Fruit fly (Drosophila melanogaster) whole organism, prepupa: Measurements from ENCODE around the gene Mettl3.
A peak's percentile ranks its signal among the peaks of the same experiment; 100 is the strongest.

Experiments used
- Blimp-1 ChIP-seq: fragments of 200-800 bp; sonication (Bioruptor generic); optimal IDR thresholded peaks from 3 replicates; lab custom pipeline; 2017; ENCODE audit warnings: missing biosample characterization, missing genetic modification characterization, mild to moderate bottlenecking, moderate library complexity, missing genetic modification reagents
- CG10631 ChIP-seq: fragments of 200-800 bp; sonication (Bioruptor generic); optimal IDR thresholded peaks from 2 replicates; lab custom pipeline; 2016; ENCODE audit warnings: missing biosample characterization, missing genetic modification characterization
- CG10669 ChIP-seq: fragments of 200-800 bp; sonication (Bioruptor generic); optimal IDR thresholded peaks from 3 replicates; lab custom pipeline; 2018; ENCODE audit warnings: missing biosample characterization, mild to moderate bottlenecking, missing genetic modification characterization, moderate library complexity
- CG11294 ChIP-seq: fragments of 200-800 bp; sonication (Bioruptor generic); IDR thresholded peaks from 2 replicates; pipeline ENCODE4 v1.3.6; 2022; ENCODE audit warnings: missing biosample characterization, missing genetic modification characterization
- CG11902 ChIP-seq: fragments of 200-800 bp; sonication (Bioruptor generic); optimal IDR thresholded peaks from 3 replicates; lab custom pipeline; 2016; ENCODE audit warnings: missing biosample characterization, missing genetic modification characterization
- CG16779 ChIP-seq: fragments of 200-800 bp; sonication (Bioruptor generic); optimal IDR thresholded peaks from 3 replicates; lab custom pipeline; 2017; ENCODE audit warnings: missing biosample characterization, mild to moderate bottlenecking, missing genetic modification characterization
- CG3032 ChIP-seq: fragments of 200-800 bp; optimal IDR thresholded peaks from 2 replicates; lab custom pipeline; 2019; ENCODE audit warnings: missing biosample characterization, mild to moderate bottlenecking, missing genetic modification characterization, moderate library complexity
- CG31627 ChIP-seq: fragments of 200-800 bp; sonication (Bioruptor generic); optimal IDR thresholded peaks from 3 replicates; lab custom pipeline; 2016; ENCODE audit warnings: missing biosample characterization, missing genetic modification characterization
- CG34406 ChIP-seq: fragments of 200-800 bp; sonication (Bioruptor generic); optimal IDR thresholded peaks from 3 replicates; lab custom pipeline; 2016; ENCODE audit warnings: missing biosample characterization, missing genetic modification characterization
- CG4318 ChIP-seq: fragments of 200-800 bp; sonication (Bioruptor generic); optimal IDR thresholded peaks from 3 replicates; lab custom pipeline; 2017; ENCODE audit warnings: missing biosample characterization, mild to moderate bottlenecking, missing genetic modification characterization
- CG6163 ChIP-seq: fragments of 200-800 bp; sonication (Bioruptor generic); IDR thresholded peaks from 3 replicates; pipeline ENCODE4 v1.3.6; 2022; ENCODE audit warnings: missing biosample characterization, missing genetic modification characterization
- CG6276 ChIP-seq: fragments of 200-800 bp; sonication (Bioruptor generic); optimal IDR thresholded peaks from 2 replicates; lab custom pipeline; 2017; ENCODE audit warnings: missing biosample characterization, mild to moderate bottlenecking, missing genetic modification characterization
- CG6792 ChIP-seq: fragments of 200-800 bp; sonication (Bioruptor generic); optimal IDR thresholded peaks from 3 replicates; lab custom pipeline; 2016; ENCODE audit warnings: missing biosample characterization, missing genetic modification characterization
- CG6808 ChIP-seq: fragments of 200-800 bp; sonication (Bioruptor generic); optimal IDR thresholded peaks from 3 replicates; lab custom pipeline; 2017; ENCODE audit warnings: missing biosample characterization, missing genetic modification characterization, mild to moderate bottlenecking, moderate library complexity, missing genetic modification reagents
- CG6854 ChIP-seq: fragments of 200-800 bp; sonication (Bioruptor generic); optimal IDR thresholded peaks from 2 replicates; lab custom pipeline; 2017; ENCODE audit warnings: missing biosample characterization, mild to moderate bottlenecking, missing genetic modification characterization
- CG7368 ChIP-seq: fragments of 200-800 bp; sonication (Bioruptor generic); optimal IDR thresholded peaks from 3 replicates; lab custom pipeline; 2016; ENCODE audit warnings: missing biosample characterization, missing genetic modification characterization
- CG8119 ChIP-seq: fragments of 200-800 bp; sonication (Bioruptor generic); IDR thresholded peaks from 3 replicates; pipeline ENCODE4 v1.3.6; 2022; ENCODE audit warnings: missing biosample characterization, missing genetic modification characterization
- CG8319 ChIP-seq: fragments of 200-800 bp; sonication (Bioruptor generic); optimal IDR thresholded peaks from 3 replicates; lab custom pipeline; 2016; ENCODE audit warnings: missing biosample characterization, missing genetic modification characterization
- CG8632 ChIP-seq: fragments of 200-800 bp; sonication (Bioruptor generic); optimal IDR thresholded peaks from 3 replicates; lab custom pipeline; 2016; ENCODE audit warnings: missing biosample characterization, missing genetic modification characterization
- CG9139 ChIP-seq: fragments of 200-800 bp; sonication (Bioruptor generic); optimal IDR thresholded peaks from 3 replicates; lab custom pipeline; 2017; ENCODE audit warnings: missing biosample characterization, mild to moderate bottlenecking, missing genetic modification characterization
- Eip75B ChIP-seq: fragments of 200-800 bp; sonication (Bioruptor generic); optimal IDR thresholded peaks from 3 replicates; lab custom pipeline; 2016; ENCODE audit warnings: missing biosample characterization, missing genetic modification characterization
- Eip78C ChIP-seq: fragments of 200-800 bp; sonication (Bioruptor generic); peaks from one replicate; lab custom pipeline; 2016; ENCODE audit warnings: missing biosample characterization, missing genetic modification characterization
- Eip93F ChIP-seq: fragments of 200-800 bp; sonication (Bioruptor generic); optimal IDR thresholded peaks from 2 replicates; lab custom pipeline; 2016; ENCODE audit warnings: missing biosample characterization, mild to moderate bottlenecking, missing genetic modification characterization
- Ets96B ChIP-seq: fragments of 200-800 bp; optimal IDR thresholded peaks from 2 replicates; lab custom pipeline; 2019; ENCODE audit warnings: missing biosample characterization, mild to moderate bottlenecking, missing genetic modification characterization, moderate library complexity
- Gug ChIP-seq: fragments of 200-800 bp; sonication (Bioruptor generic); IDR thresholded peaks from 2 replicates; pipeline ENCODE4 v1.3.6; 2022; ENCODE audit warnings: missing biosample characterization, missing genetic modification characterization
- Hr39 ChIP-seq: fragments of 200-800 bp; sonication (Bioruptor generic); optimal IDR thresholded peaks from 2 replicates; lab custom pipeline; 2016; ENCODE audit warnings: missing biosample characterization, missing genetic modification characterization
- Hr4 ChIP-seq: fragments of 200-800 bp; sonication (Bioruptor generic); optimal IDR thresholded peaks from 3 replicates; lab custom pipeline; 2016; ENCODE audit warnings: missing biosample characterization, missing genetic modification characterization
- Lpt ChIP-seq: fragments of 200-800 bp; sonication (Bioruptor generic); optimal IDR thresholded peaks from 3 replicates; lab custom pipeline; 2016; ENCODE audit warnings: missing biosample characterization, missing genetic modification characterization
- Met ChIP-seq: fragments of 200-800 bp; sonication (Bioruptor generic); optimal IDR thresholded peaks from 3 replicates; lab custom pipeline; 2016; ENCODE audit warnings: missing biosample characterization, missing genetic modification characterization
- OdsH ChIP-seq: fragments of 200-800 bp; sonication (Bioruptor generic); optimal IDR thresholded peaks from 3 replicates; lab custom pipeline; 2016; ENCODE audit warnings: missing biosample characterization, missing genetic modification characterization
- Smox ChIP-seq: fragments of 200-800 bp; sonication (Bioruptor generic); optimal IDR thresholded peaks from 3 replicates; lab custom pipeline; 2016; ENCODE audit warnings: missing biosample characterization, missing genetic modification characterization
- Sox102F ChIP-seq: fragments of 200-800 bp; sonication (Bioruptor generic); optimal IDR thresholded peaks from 2 replicates; lab custom pipeline; 2016; ENCODE audit warnings: missing biosample characterization, mild to moderate bottlenecking, missing genetic modification characterization
- Sox14 ChIP-seq: fragments of 200-800 bp; sonication (Bioruptor generic); optimal IDR thresholded peaks from 3 replicates; lab custom pipeline; 2016; ENCODE audit warnings: missing biosample characterization, missing genetic modification characterization
- Sox15 ChIP-seq: fragments of 200-800 bp; sonication (Bioruptor generic); optimal IDR thresholded peaks from 3 replicates; lab custom pipeline; 2016; ENCODE audit warnings: missing biosample characterization, missing genetic modification characterization
- achi ChIP-seq: fragments of 200-800 bp; sonication (Bioruptor generic); optimal IDR thresholded peaks from 3 replicates; lab custom pipeline; 2016; ENCODE audit warnings: missing biosample characterization, missing genetic modification characterization
- acj6 ChIP-seq: fragments of 200-800 bp; sonication (Bioruptor generic); optimal IDR thresholded peaks from 3 replicates; lab custom pipeline; 2016; ENCODE audit warnings: missing biosample characterization, missing genetic modification characterization
- cyc ChIP-seq: fragments of 200-800 bp; sonication (Bioruptor generic); optimal IDR thresholded peaks from 3 replicates; lab custom pipeline; 2016; ENCODE audit warnings: missing biosample characterization, missing genetic modification characterization
- dsx ChIP-seq: fragments of 200-800 bp; optimal IDR thresholded peaks from 3 replicates; lab custom pipeline; 2019; ENCODE audit warnings: missing biosample characterization, mild to moderate bottlenecking, missing genetic modification characterization, moderate library complexity; ENCODE audit not compliant: poor library complexity, severe bottlenecking
- eg ChIP-seq: fragments of 200-800 bp; sonication (Bioruptor generic); IDR thresholded peaks from 3 replicates; pipeline ENCODE4 v1.3.6; 2022; ENCODE audit warnings: missing biosample characterization, missing genetic modification characterization
- esn ChIP-seq: fragments of 200-800 bp; sonication (Bioruptor generic); optimal IDR thresholded peaks from 2 replicates; lab custom pipeline; 2016; ENCODE audit warnings: missing biosample characterization, mild to moderate bottlenecking, missing genetic modification characterization, moderate library complexity
- fkh ChIP-seq: fragments of 200-800 bp; sonication (Bioruptor generic); optimal IDR thresholded peaks from 3 replicates; lab custom pipeline; 2017; ENCODE audit warnings: missing biosample characterization, mild to moderate bottlenecking, missing genetic modification characterization, moderate library complexity
- lz ChIP-seq: fragments of 200-800 bp; sonication (Bioruptor generic); optimal IDR thresholded peaks from 3 replicates; lab custom pipeline; 2016; ENCODE audit warnings: missing biosample characterization, missing genetic modification characterization
- pdm3 ChIP-seq: fragments of 200-800 bp; sonication (Bioruptor generic); optimal IDR thresholded peaks from 3 replicates; lab custom pipeline; 2016; ENCODE audit warnings: missing biosample characterization, missing genetic modification characterization
- salr ChIP-seq, 2 experiments: fragments of 200-800 bp; sonication (Bioruptor generic); optimal IDR thresholded peaks; 3 replicates each; lab custom pipeline; 2016 to 2018; ENCODE audit warnings: missing biosample characterization in 2 of 2, missing genetic modification characterization in 2 of 2, mild to moderate bottlenecking in 1 of 2
- spab ChIP-seq: fragments of 200-800 bp; sonication (Bioruptor generic); optimal IDR thresholded peaks from 2 replicates; lab custom pipeline; 2017; ENCODE audit warnings: missing biosample characterization, mild to moderate bottlenecking, missing genetic modification characterization, missing genetic modification reagents
- svp ChIP-seq: fragments of 200-800 bp; sonication (Bioruptor generic); peaks from one replicate; lab custom pipeline; 2016; ENCODE audit warnings: missing biosample characterization, missing genetic modification characterization
- vri ChIP-seq: fragments of 200-800 bp; sonication (Bioruptor generic); optimal IDR thresholded peaks from 3 replicates; lab custom pipeline; 2016; ENCODE audit warnings: missing biosample characterization, mild to moderate bottlenecking, missing genetic modification characterization

Gene Mettl3

DNA sequence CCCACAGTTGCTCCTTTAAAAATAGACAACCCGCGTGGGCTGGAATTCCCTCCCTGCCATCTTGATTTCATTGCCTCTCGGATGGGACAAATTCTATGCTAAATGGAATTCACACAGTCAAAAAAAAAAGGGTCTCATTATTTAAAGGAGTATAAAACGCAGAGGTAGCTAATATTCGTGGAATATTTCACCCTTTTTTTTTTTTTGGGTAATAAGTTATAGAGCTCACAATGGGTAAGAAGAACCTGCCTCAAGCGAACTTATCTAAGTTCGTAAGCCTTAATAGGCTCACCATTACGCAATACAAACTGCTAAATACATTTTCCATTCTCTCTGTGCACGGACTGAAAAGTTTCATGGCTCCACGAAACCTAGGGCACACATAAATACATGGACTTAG, 41.7 kb downstream of the Mettl3 start:
- 0 out of 3 replicates have a peak, but pooled peaks have one; percentile 32 for TF ChIP-seq CG8119 (GFP tag; lab: Robert Waterston, UW)
- TF ChIP-seq CG7368 (GFP tag; lab: Kevin White, UChicago), result no peak
- peak in 1 of 2 experiments; percentile 10 for TF ChIP-seq salr (GFP tag; optimal IDR thresholded peaks at IDR 0.05; lab: Kevin White, UChicago)
- TF ChIP-seq Hr39 (GFP tag; lab: Kevin White, UChicago), result no peak
- TF ChIP-seq CG8632 (GFP tag; lab: Kevin White, UChicago), result no peak
- TF ChIP-seq spab, result peak; percentile 16
- no peak for TF ChIP-seq Sox102F (GFP tag; lab: Kevin White, UChicago)
- no peak for TF ChIP-seq CG3032 (tag; lab: Kevin White, UChicago)
- TF ChIP-seq Hr4, result peak; percentile 12
- no peak for TF ChIP-seq CG31627 (GFP tag; lab: Kevin White, UChicago)
- TF ChIP-seq vri (GFP tag; lab: Kevin White, UChicago), result no peak
- peak; percentile 25 for TF ChIP-seq CG10669 (GFP tag; lab: Kevin White, UChicago)
- TF ChIP-seq CG6854 (GFP tag; lab: Kevin White, UChicago), result no peak
- peak; percentile 14 for TF ChIP-seq OdsH (GFP tag; lab: Kevin White, UChicago)
- peak; percentile 6 for TF ChIP-seq pdm3
- TF ChIP-seq CG10631 (GFP tag; lab: Kevin White, UChicago), result peak; percentile 37
- peak; percentile 6 for TF ChIP-seq Ets96B (tag; lab: Kevin White, UChicago)
- peak; percentile 12 for TF ChIP-seq Eip75B (GFP tag; lab: Kevin White, UChicago)
- no peak for TF ChIP-seq fkh (GFP tag; lab: Kevin White, UChicago)
- peak; percentile 6 for TF ChIP-seq CG6808 (GFP tag; lab: Kevin White, UChicago)
- TF ChIP-seq CG11902 (GFP tag; lab: Kevin White, UChicago), result no peak
- TF ChIP-seq CG8319 (GFP tag; lab: Kevin White, UChicago), result no peak
- TF ChIP-seq Eip78C (GFP tag; lab: Kevin White, UChicago), result peak; percentile 55
- no peak for TF ChIP-seq CG16779 (tag; lab: Kevin White, UChicago)
- TF ChIP-seq Blimp-1, result no peak
- TF ChIP-seq eg, result no peak
- no peak for TF ChIP-seq CG6163

DNA sequence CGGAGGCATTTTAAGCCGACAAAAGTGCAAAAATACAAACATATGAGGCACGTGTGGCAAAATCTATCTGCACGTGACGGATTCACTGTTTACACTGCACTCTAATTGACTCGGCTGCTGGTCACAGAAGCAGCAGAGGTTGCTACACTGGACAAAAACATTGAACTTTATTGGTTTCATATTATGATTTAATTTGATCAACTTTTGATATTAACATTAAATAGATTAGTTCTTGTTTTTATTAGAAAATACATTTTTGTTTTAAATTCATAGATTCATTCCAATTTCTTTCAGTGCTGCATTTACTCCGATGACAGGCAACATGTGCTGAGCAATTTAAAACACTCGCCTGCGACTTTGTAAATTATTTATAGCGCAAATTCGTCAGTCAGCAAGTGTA, 47.2 kb downstream of the Mettl3 start:
- no peak for TF ChIP-seq Eip93F (GFP tag; lab: Kevin White, UChicago)
- no peak for TF ChIP-seq CG31627 (GFP tag; lab: Kevin White, UChicago)
- TF ChIP-seq CG8319 (GFP tag; lab: Kevin White, UChicago), result no peak
- no peak for TF ChIP-seq CG9139 (GFP tag; lab: Kevin White, UChicago)
- TF ChIP-seq esn (GFP tag; lab: Kevin White, UChicago), result no peak
- TF ChIP-seq Smox (GFP tag; lab: Kevin White, UChicago), result no peak
- no peak for TF ChIP-seq CG6163
- peak; percentile 8 for TF ChIP-seq pdm3
- no peak for TF ChIP-seq CG6792
- TF ChIP-seq Eip75B (GFP tag; lab: Kevin White, UChicago), result peak; percentile 4
- peak; percentile 8 for TF ChIP-seq acj6 (GFP tag; lab: Kevin White, UChicago)
- no peak for TF ChIP-seq cyc (GFP tag; lab: Kevin White, UChicago)
- TF ChIP-seq vri (GFP tag; lab: Kevin White, UChicago), result no peak
- no peak for TF ChIP-seq CG4318
- peak; percentile 17 for TF ChIP-seq CG6276 (GFP tag; lab: Kevin White, UChicago)
- TF ChIP-seq CG6808 (GFP tag; lab: Kevin White, UChicago), result no peak
- TF ChIP-seq Hr4, result peak; percentile 46
- no peak for TF ChIP-seq svp (GFP tag; lab: Kevin White, UChicago)
- peak; percentile 34 for TF ChIP-seq CG3032 (tag; lab: Kevin White, UChicago)
- no peak for TF ChIP-seq Blimp-1
- no peak for TF ChIP-seq Sox14 (GFP tag; lab: Kevin White, UChicago)
- TF ChIP-seq spab, result no peak
- TF ChIP-seq dsx (GFP tag; lab: Kevin White, UChicago), result no peak
- no peak for TF ChIP-seq Met (GFP tag; lab: Kevin White, UChicago)
- peak; percentile 16 for TF ChIP-seq CG10631 (GFP tag; lab: Kevin White, UChicago)
- TF ChIP-seq Ets96B (tag; lab: Kevin White, UChicago), result peak; percentile 33
- no peak for TF ChIP-seq Sox102F (GFP tag; lab: Kevin White, UChicago)
- peak; percentile 10 for TF ChIP-seq OdsH (GFP tag; lab: Kevin White, UChicago)
- TF ChIP-seq CG11294 (GFP tag; lab: Robert Waterston, UW), result no peak
- peak; percentile 30 for TF ChIP-seq achi (GFP tag; lab: Kevin White, UChicago)
- TF ChIP-seq eg, result peak; percentile 49; the same call in 2 of the 3 replicates
- TF ChIP-seq CG16779 (tag; lab: Kevin White, UChicago), result no peak
- no peak for TF ChIP-seq lz (GFP tag; lab: Kevin White, UChicago)
- no peak for TF ChIP-seq CG34406 (GFP tag; lab: Kevin White, UChicago)
- no peak for TF ChIP-seq Hr39 (GFP tag; lab: Kevin White, UChicago)
- TF ChIP-seq Lpt, result no peak
- no peak for TF ChIP-seq salr (GFP tag; optimal IDR thresholded peaks at IDR 0.05; lab: Kevin White, UChicago)
- TF ChIP-seq Gug (GFP tag; lab: Robert Waterston, UW), result 0 out of 2 replicates have a peak, but pooled peaks have one; percentile 19
- TF ChIP-seq Sox15, result no peak
- TF ChIP-seq CG11902 (GFP tag; lab: Kevin White, UChicago), result no peak
